Worm (Caenorhabditis elegans) whole organism, L2 larva: ENCODE results near the gene fust-1.

ENCODE experiments used
- C34F6.9 ChIP-seq: fragments of 150-350 bp; optimal IDR thresholded peaks from 2 replicates; lab custom pipeline; 2014; ENCODE audit warnings: missing biosample characterization, missing genetic modification characterization
- F13H6.1 ChIP-seq: sonication (generic microtip); optimal IDR thresholded peaks from 2 replicates; lab custom pipeline; 2016; ENCODE audit warnings: missing genetic modification characterization, missing compliant biosample characterization
- R02D3.7 ChIP-seq: fragments of 150-350 bp; optimal IDR thresholded peaks from 2 replicates; lab custom pipeline; 2014; ENCODE audit warnings: missing biosample characterization, missing genetic modification characterization
- ZK546.5 ChIP-seq: sonication (generic microtip); optimal IDR thresholded peaks from 2 replicates; lab custom pipeline; 2017; ENCODE audit warnings: missing biosample characterization, missing genetic modification characterization
- alr-1 ChIP-seq: fragments of 150-350 bp; optimal IDR thresholded peaks from 2 replicates; lab custom pipeline; 2014; ENCODE audit warnings: missing biosample characterization, missing genetic modification characterization
- aly-2 ChIP-seq: fragments of 150-350 bp; optimal IDR thresholded peaks from 2 replicates; lab custom pipeline; 2014; ENCODE audit warnings: missing biosample characterization, missing genetic modification characterization
- ama-1 ChIP-seq: fragments of 150-350 bp; optimal IDR thresholded peaks from 2 replicates; lab custom pipeline; 2018; ENCODE audit warnings: inconsistent platforms
- blmp-1 ChIP-seq: sonication (generic microtip); optimal IDR thresholded peaks from 2 replicates; lab custom pipeline; 2017; ENCODE audit warnings: missing genetic modification characterization, mild to moderate bottlenecking, missing compliant biosample characterization, antibody characterized with exemption, moderate library complexity; ENCODE audit not compliant: insufficient read depth
- ceh-16 ChIP-seq: fragments of 150-350 bp; optimal IDR thresholded peaks from 2 replicates; lab custom pipeline; 2014; ENCODE audit warnings: missing biosample characterization, missing genetic modification characterization
- crh-2 ChIP-seq: sonication (generic microtip); optimal IDR thresholded peaks from 2 replicates; lab custom pipeline; 2017; ENCODE audit warnings: missing biosample characterization, missing genetic modification characterization
- dmd-4 ChIP-seq: sonication (generic microtip); optimal IDR thresholded peaks from 2 replicates; lab custom pipeline; 2017; ENCODE audit warnings: missing biosample characterization, missing genetic modification characterization
- egl-27 ChIP-seq: sonication (generic microtip); optimal IDR thresholded peaks from 3 replicates; lab custom pipeline; 2017; ENCODE audit warnings: missing biosample characterization, missing genetic modification reagents, missing genetic modification characterization
- elt-3 ChIP-seq: sonication (generic microtip); optimal IDR thresholded peaks from 2 replicates; lab custom pipeline; 2017; ENCODE audit warnings: missing biosample characterization, missing genetic modification characterization
- fos-1 ChIP-seq: fragments of 150-350 bp; optimal IDR thresholded peaks from 2 replicates; lab custom pipeline; 2014; ENCODE audit warnings: missing biosample characterization, missing genetic modification characterization
- gmeb-1 ChIP-seq: fragments of 150-350 bp; optimal IDR thresholded peaks from 2 replicates; lab custom pipeline; 2014; ENCODE audit warnings: missing biosample characterization, missing genetic modification characterization
- lin-39 ChIP-seq: fragments of 150-350 bp; optimal IDR thresholded peaks from 2 replicates; lab custom pipeline; 2014; ENCODE audit warnings: missing biosample characterization, missing genetic modification reagents, missing genetic modification characterization
- lsy-2 ChIP-seq, 2 experiments: fragments of 150-350 bp in 1 of 2; sonication (generic microtip) in 1 of 2; optimal IDR thresholded peaks; 2 replicates each; lab custom pipeline; 2014 to 2017; ENCODE audit warnings: missing biosample characterization in 2 of 2, missing genetic modification characterization in 2 of 2
- mab-5 ChIP-seq: fragments of 150-350 bp; optimal IDR thresholded peaks from 2 replicates; lab custom pipeline; 2014; ENCODE audit warnings: missing biosample characterization, missing genetic modification characterization
- mbf-1 ChIP-seq: sonication (generic microtip); optimal IDR thresholded peaks from 2 replicates; lab custom pipeline; 2017; ENCODE audit warnings: missing biosample characterization, missing genetic modification characterization
- mdl-1 ChIP-seq, 2 experiments: fragments of 150-350 bp in 1 of 2; sonication (generic microtip) in 1 of 2; optimal IDR thresholded peaks; 2 replicates each; lab custom pipeline; 2017; ENCODE audit warnings: missing biosample characterization in 2 of 2, missing genetic modification characterization in 2 of 2
- nhr-11 ChIP-seq: fragments of 150-350 bp; optimal IDR thresholded peaks from 2 replicates; lab custom pipeline; 2014; ENCODE audit warnings: missing biosample characterization, missing genetic modification characterization
- nhr-12 ChIP-seq: fragments of 150-350 bp; optimal IDR thresholded peaks from 2 replicates; lab custom pipeline; 2014; ENCODE audit warnings: missing biosample characterization, missing genetic modification characterization
- nhr-21 ChIP-seq: fragments of 150-350 bp; optimal IDR thresholded peaks from 2 replicates; lab custom pipeline; 2014; ENCODE audit warnings: missing biosample characterization, missing genetic modification characterization
- nhr-23 ChIP-seq: fragments of 150-350 bp; optimal IDR thresholded peaks from 2 replicates; lab custom pipeline; 2014; ENCODE audit warnings: missing biosample characterization, missing genetic modification reagents, missing genetic modification characterization
- nhr-237 ChIP-seq: fragments of 150-350 bp; optimal IDR thresholded peaks from 2 replicates; lab custom pipeline; 2014; ENCODE audit warnings: missing biosample characterization, missing genetic modification characterization
- nhr-25 ChIP-seq: fragments of 150-350 bp; sonication (generic microtip); optimal IDR thresholded peaks from 3 replicates; lab custom pipeline; 2014; ENCODE audit warnings: missing biosample characterization, missing genetic modification characterization
- nhr-6 ChIP-seq: fragments of 150-350 bp; optimal IDR thresholded peaks from 2 replicates; lab custom pipeline; 2014; ENCODE audit warnings: missing biosample characterization, missing genetic modification characterization
- nhr-77 ChIP-seq: fragments of 150-350 bp; optimal IDR thresholded peaks from 2 replicates; lab custom pipeline; 2014; ENCODE audit warnings: missing biosample characterization, missing genetic modification characterization
- peb-1 ChIP-seq: fragments of 150-350 bp; optimal IDR thresholded peaks from 2 replicates; lab custom pipeline; 2014; ENCODE audit warnings: missing biosample characterization, missing genetic modification characterization
- sem-4 ChIP-seq: fragments of 150-350 bp; optimal IDR thresholded peaks from 2 replicates; lab custom pipeline; 2014; ENCODE audit warnings: missing biosample characterization, missing genetic modification reagents, missing genetic modification characterization
- skn-1 ChIP-seq: sonication (generic microtip); optimal IDR thresholded peaks from 2 replicates; lab custom pipeline; 2017; ENCODE audit warnings: missing biosample characterization, missing genetic modification characterization
- sma-3 ChIP-seq: sonication (generic microtip); optimal IDR thresholded peaks from 2 replicates; lab custom pipeline; 2016; ENCODE audit warnings: missing genetic modification reagents, missing genetic modification characterization, missing compliant biosample characterization
- sma-9 ChIP-seq, 2 experiments: fragments of 150-350 bp in 1 of 2; sonication (generic microtip) in 1 of 2; optimal IDR thresholded peaks; 2 replicates each; lab custom pipeline; 2014 to 2016; ENCODE audit warnings: missing genetic modification characterization in 2 of 2, mild to moderate bottlenecking in 1 of 2, missing biosample characterization in 1 of 2, missing compliant biosample characterization in 1 of 2, missing genetic modification reagents in 1 of 2, moderate library complexity in 1 of 2
- snpc-4 ChIP-seq: fragments of 150-350 bp; optimal IDR thresholded peaks from 2 replicates; lab custom pipeline; 2014; ENCODE audit warnings: missing biosample characterization, missing genetic modification characterization
- unc-39 ChIP-seq: fragments of 150-350 bp; optimal IDR thresholded peaks from 2 replicates; lab custom pipeline; 2014; ENCODE audit warnings: missing biosample characterization, missing genetic modification characterization
- unc-55 ChIP-seq: fragments of 150-350 bp; sonication (generic microtip); optimal IDR thresholded peaks from 3 replicates; lab custom pipeline; 2014; ENCODE audit warnings: missing biosample characterization, missing genetic modification reagents, missing genetic modification characterization
- unc-62 ChIP-seq: fragments of 150-350 bp; optimal IDR thresholded peaks from 2 replicates; lab custom pipeline; 2014; ENCODE audit warnings: missing biosample characterization, missing genetic modification reagents, missing genetic modification characterization
- ztf-1 ChIP-seq: fragments of 200-800 bp; sonication (Bioruptor generic); conservative IDR thresholded peaks from 2 replicates; pipeline ENCODE4 v1.3.6; 2022; ENCODE audit warnings: missing genetic modification characterization, missing compliant biosample characterization
- ztf-4 ChIP-seq: fragments of 150-350 bp; optimal IDR thresholded peaks from 2 replicates; lab custom pipeline; 2014; ENCODE audit warnings: missing biosample characterization, missing genetic modification characterization

Gene fust-1

ce11 chrII:7166768-7167167 lies 14.4 kb downstream of the fust-1 start:
- TF ChIP-seq snpc-4 (tag; lab: Kevin White, UChicago) (no peak), skn-1 (tag; lab: Kevin White, UChicago) (no peak), fos-1 (tag; lab: Kevin White, UChicago) (peak; percentile 81), crh-2 (peak; percentile 21), nhr-6 (tag; lab: Kevin White, UChicago) (no peak), sma-9 (GFP tag; optimal IDR thresholded peaks at IDR 0.05; lab: Kevin White, UChicago) (peak; percentile 46), sma-9 (tag; optimal IDR thresholded peaks at IDR 0.05; lab: Kevin White, UChicago) (no peak)
- TF ChIP-seq, all 48 proteins: peak for 3

- TF ChIP-seq nhr-11 (tag; lab: Kevin White, UChicago) (no peak), unc-62 (GFP tag; lab: Kevin White, UChicago) (no peak), nhr-21 (no peak), aly-2 (tag; lab: Kevin White, UChicago) (no peak), nhr-237 (no peak), dmd-4 (tag; lab: Kevin White, UChicago) (no peak), nhr-77 (tag; lab: Kevin White, UChicago) (no peak), nhr-6 (tag; lab: Kevin White, UChicago) (no peak), ztf-1 (GFP tag; lab: Robert Waterston, UW) (no peak), nhr-25 (tag; lab: Kevin White, UChicago) (no peak)
Measured at ce11 chrII:7168712-7169111, 16.3 kb downstream of the fust-1 start, which contains the start of gene col-36. Gene col-36, minus strand, starts transcription at chrII:7168812.

ce11 chrII:7171305-7171998 lies 19.1 kb downstream of the fust-1 start, which contains the start of gene dyf-13:
Gene dyf-13, minus strand, starts transcription at chrII:7171355.
- no peak for TF ChIP-seq skn-1 (tag; lab: Kevin White, UChicago)
- no peak for TF ChIP-seq F13H6.1 (tag; lab: Kevin White, UChicago)
- no peak for TF ChIP-seq sma-9 (GFP tag; optimal IDR thresholded peaks at IDR 0.05; lab: Kevin White, UChicago)
- TF ChIP-seq sma-9 (tag; optimal IDR thresholded peaks at IDR 0.05; lab: Kevin White, UChicago): no peak
- no peak for TF ChIP-seq blmp-1 (tag; lab: Kevin White, UChicago)
- TF ChIP-seq unc-39 (tag; lab: Kevin White, UChicago): no peak
- TF ChIP-seq sem-4 (tag; lab: Kevin White, UChicago): no peak
- no peak for TF ChIP-seq lin-39 (tag; lab: Kevin White, UChicago)
- TF ChIP-seq unc-55 (GFP tag; lab: Kevin White, UChicago): no peak
- no peak for TF ChIP-seq fos-1 (tag; lab: Kevin White, UChicago)
- no peak for TF ChIP-seq elt-3 (tag; lab: Kevin White, UChicago)
- no peak for TF ChIP-seq ama-1
- no peak for TF ChIP-seq crh-2
- TF ChIP-seq unc-62 (GFP tag; lab: Kevin White, UChicago): no peak
- no peak for TF ChIP-seq nhr-23 (tag; lab: Kevin White, UChicago)
- no peak for TF ChIP-seq nhr-12 (tag; lab: Kevin White, UChicago)
- no peak for TF ChIP-seq C34F6.9 (tag; lab: Kevin White, UChicago)
- TF ChIP-seq nhr-11 (tag; lab: Kevin White, UChicago): no peak
- no peak for TF ChIP-seq alr-1
- TF ChIP-seq ZK546.5 (tag; lab: Kevin White, UChicago): no peak
- no peak for TF ChIP-seq mab-5 (tag; lab: Kevin White, UChicago)
- TF ChIP-seq, all 48 proteins: peak for 0

- TF ChIP-seq aly-2 (tag; lab: Kevin White, UChicago): no peak
- TF ChIP-seq, all 48 proteins: peak for 0
Measured at ce11 chrII:7174843-7175242, 22.5 kb downstream of the fust-1 start, which contains the start of gene glc-4. Gene glc-4, minus strand, starts transcription at chrII:7174943.

- no peak for TF ChIP-seq ama-1
- peak; percentile 0 for TF ChIP-seq C34F6.9 (tag; lab: Kevin White, UChicago)
Measured at ce11 chrII:7176108-7176507, 23.7 kb downstream of the fust-1 start.

ce11 chrII:7182630-7183029 lies 30.2 kb downstream of the fust-1 start:
- TF ChIP-seq nhr-23 (tag; lab: Kevin White, UChicago): no peak
- no peak for TF ChIP-seq skn-1 (tag; lab: Kevin White, UChicago)
- no peak for TF ChIP-seq ceh-16 (tag; lab: Kevin White, UChicago)
- TF ChIP-seq alr-1: no peak
- TF ChIP-seq mbf-1: no peak
- no peak for TF ChIP-seq mdl-1 (tag; optimal IDR thresholded peaks at IDR 0.05; lab: Kevin White, UChicago)
- no peak for TF ChIP-seq dmd-4 (tag; lab: Kevin White, UChicago)
- no peak for TF ChIP-seq nhr-237
- TF ChIP-seq snpc-4 (tag; lab: Kevin White, UChicago): no peak
- no peak for TF ChIP-seq R02D3.7 (tag; lab: Kevin White, UChicago)
- TF ChIP-seq nhr-11 (tag; lab: Kevin White, UChicago): no peak
- no peak for TF ChIP-seq ztf-4 (tag; lab: Kevin White, UChicago)
- TF ChIP-seq sem-4 (tag; lab: Kevin White, UChicago): no peak
- TF ChIP-seq nhr-6 (tag; lab: Kevin White, UChicago): no peak
- no peak for TF ChIP-seq unc-62 (GFP tag; lab: Kevin White, UChicago)
- TF ChIP-seq ztf-1 (GFP tag; lab: Robert Waterston, UW): no peak
- TF ChIP-seq sma-3: no peak
- no peak for TF ChIP-seq peb-1
- TF ChIP-seq gmeb-1 (tag; lab: Kevin White, UChicago): no peak
- TF ChIP-seq egl-27 (tag; lab: Kevin White, UChicago): no peak
- peak in 1 of 2 experiments; percentile 40 for TF ChIP-seq lsy-2 (tag; optimal IDR thresholded peaks at IDR 0.05; lab: Kevin White, UChicago)
- TF ChIP-seq blmp-1 (tag; lab: Kevin White, UChicago): no peak
- TF ChIP-seq unc-39 (tag; lab: Kevin White, UChicago): no peak
